In the genomic region with DNA sequence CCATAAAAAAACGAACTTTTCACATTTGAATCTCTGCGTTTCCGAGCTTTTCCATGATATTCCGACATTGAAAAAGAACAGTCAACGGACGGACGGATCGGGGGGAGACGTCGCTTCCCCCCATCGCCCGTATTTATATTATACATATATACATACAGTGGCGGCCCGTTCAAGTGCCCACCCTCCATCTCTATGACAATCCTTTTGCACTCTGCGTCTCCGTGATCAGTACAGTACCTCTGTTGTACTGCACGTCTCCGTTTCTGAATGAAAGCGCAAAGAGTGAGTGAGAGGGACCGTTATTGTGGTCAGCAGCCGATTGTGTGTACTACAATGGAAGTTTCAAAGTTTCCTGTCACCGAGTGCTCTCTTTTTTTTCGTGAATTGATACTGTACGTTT, we compare ENCODE assay signal across 6 worm cellular contexts.
TF ChIP-seq lines count a peak whose summit lies in the region.

No protein-coding gene starts in this region.

TF ChIP-seq in whole organism, L1 larva, 84 proteins besides CTCF, POLR2A, EP300 and RAD21:
- TF ChIP-seq blmp-1 (tag; optimal IDR thresholded peaks at IDR 0.05; lab: Kevin White, UChicago) (peak; percentile 60), mef-2 (tag; optimal IDR thresholded peaks at IDR 0.05; lab: Kevin White, UChicago) (no peak)

TF ChIP-seq in whole organism, L3 larva, 47 proteins besides CTCF, POLR2A, EP300 and RAD21:
- TF ChIP-seq nhr-23 (tag; optimal IDR thresholded peaks at IDR 0.05; lab: Kevin White, UChicago): peak; percentile 29
- TF ChIP-seq eor-1 (tag; optimal IDR thresholded peaks at IDR 0.05; lab: Kevin White, UChicago): no peak

TF ChIP-seq in whole organism, L4 larva, 104 proteins besides CTCF, POLR2A, EP300 and RAD21:
- TF ChIP-seq tra-1 (GFP tag; IDR thresholded peaks at IDR 0.05; lab: Robert Waterston, UW): no peak
- TF ChIP-seq nhr-28 (tag; optimal IDR thresholded peaks at IDR 0.05; lab: Kevin White, UChicago): no peak
- peak; percentile 42 for TF ChIP-seq mes-2 (tag; optimal IDR thresholded peaks at IDR 0.05; lab: Kevin White, UChicago; ENCODE audit: poor library complexity, severe bottlenecking)
- peak; percentile 17 for TF ChIP-seq hlh-11 (tag; optimal IDR thresholded peaks at IDR 0.05; lab: Kevin White, UChicago)

TF ChIP-seq in whole organism, late embryonic, 69 proteins besides CTCF, POLR2A, EP300 and RAD21:
- no peak for TF ChIP-seq nhr-232 (tag; optimal IDR thresholded peaks at IDR 0.05; lab: Kevin White, UChicago)
- peak; percentile 17 for TF ChIP-seq pax-1 (tag; optimal IDR thresholded peaks at IDR 0.05; lab: Kevin White, UChicago)
- TF ChIP-seq ceh-2 (tag; optimal IDR thresholded peaks at IDR 0.05; lab: Kevin White, UChicago): peak; percentile 30
- TF ChIP-seq ceh-22 (tag; optimal IDR thresholded peaks at IDR 0.05; lab: Kevin White, UChicago): peak; percentile 63
TF ChIP-seq in whole organism, late embryonic: peak in this region for 3.

TF ChIP-seq in whole organism, midembryonic, 9 proteins besides CTCF, POLR2A, EP300 and RAD21:
- 0 out of 2 replicates have a peak, but pooled peaks have one; percentile 40 for TF ChIP-seq flt-1 (GFP tag; IDR thresholded peaks at IDR 0.05; lab: Robert Waterston, UW)
- TF ChIP-seq med-1 (GFP tag; optimal IDR thresholded peaks at IDR 0.05; lab: Kevin White, UChicago; ENCODE audit: insufficient read depth): no peak
TF ChIP-seq in whole organism, midembryonic: peak in this region for 1.

TF ChIP-seq in whole organism, mixed stage, embryonic, 35 proteins besides CTCF, POLR2A, EP300 and RAD21:
- TF ChIP-seq pha-4 (tag; optimal IDR thresholded peaks at IDR 0.05; lab: Kevin White, UChicago): peak; percentile 53
- TF ChIP-seq sptf-1 (tag; optimal IDR thresholded peaks at IDR 0.05; lab: Kevin White, UChicago): peak; percentile 23
- TF ChIP-seq nhr-12 (tag; optimal IDR thresholded peaks at IDR 0.05; lab: Kevin White, UChicago): no peak
- peak; percentile 76 for TF ChIP-seq ham-2 (GFP tag; optimal IDR thresholded peaks at IDR 0.05; lab: Kevin White, UChicago)
- peak; percentile 68 for TF ChIP-seq nhr-2 (tag; optimal IDR thresholded peaks at IDR 0.05; lab: Kevin White, UChicago)
